Worm (Caenorhabditis elegans): ENCODE results near the gene K10D11.5.

Gene K10D11.5

ce11 chrIV:12995886-12996285 is 4.2 kb upstream of the K10D11.5 start, which contains the start of gene K10D11.7:
Gene K10D11.7, minus strand, starts transcription at chrIV:12995986.
- TF ChIP-seq aly-1 (tag; optimal IDR thresholded peaks at IDR 0.05) (no peak), B0310.2 (tag; optimal IDR thresholded peaks at IDR 0.05) (no peak), sea-1 (GFP tag; conservative IDR thresholded peaks at IDR 0.05) (no peak), pes-1 (GFP tag; IDR thresholded peaks at IDR 0.05) (no peak), ceh-13 (GFP tag; optimal IDR thresholded peaks at IDR 0.05) (no peak), flt-1 (GFP tag; IDR thresholded peaks at IDR 0.05) (no peak), ceh-36 (tag; optimal IDR thresholded peaks at IDR 0.05) (no peak)

- TF ChIP-seq tra-4 (tag; optimal IDR thresholded peaks at IDR 0.05) (no peak), ama-1 (optimal IDR thresholded peaks at IDR 0.05) (no peak), scrt-1 (GFP tag; IDR thresholded peaks at IDR 0.05) (no peak), ceh-13 (GFP tag; optimal IDR thresholded peaks at IDR 0.05) (no peak), F13C5.2 (tag; optimal IDR thresholded peaks at IDR 0.05) (no peak), pes-1 (GFP tag; IDR thresholded peaks at IDR 0.05) (no peak), hmg-4 (GFP tag; optimal IDR thresholded peaks at IDR 0.05) (no peak), hnd-1 (tag; optimal IDR thresholded peaks at IDR 0.05) (no peak), flt-1 (GFP tag; IDR thresholded peaks at IDR 0.05) (no peak), sea-1 (GFP tag; conservative IDR thresholded peaks at IDR 0.05) (no peak), ceh-36 (tag; optimal IDR thresholded peaks at IDR 0.05) (no peak), aly-1 (tag; optimal IDR thresholded peaks at IDR 0.05) (no peak), ets-7 (tag; optimal IDR thresholded peaks at IDR 0.05) (no peak), tbx-37 (GFP tag; conservative IDR thresholded peaks at IDR 0.05) (no peak), B0310.2 (tag; optimal IDR thresholded peaks at IDR 0.05) (no peak), tbx-11 (GFP tag; IDR thresholded peaks at IDR 0.05) (no peak), hmbx-1 (tag; optimal IDR thresholded peaks at IDR 0.05) (no peak)
These were observed 2.7 kb upstream of the K10D11.5 start, which contains the start of gene K10D11.4 for ce11 chrIV:12994376-12994775. Gene K10D11.4, minus strand, starts transcription at chrIV:12994476.

DNA sequence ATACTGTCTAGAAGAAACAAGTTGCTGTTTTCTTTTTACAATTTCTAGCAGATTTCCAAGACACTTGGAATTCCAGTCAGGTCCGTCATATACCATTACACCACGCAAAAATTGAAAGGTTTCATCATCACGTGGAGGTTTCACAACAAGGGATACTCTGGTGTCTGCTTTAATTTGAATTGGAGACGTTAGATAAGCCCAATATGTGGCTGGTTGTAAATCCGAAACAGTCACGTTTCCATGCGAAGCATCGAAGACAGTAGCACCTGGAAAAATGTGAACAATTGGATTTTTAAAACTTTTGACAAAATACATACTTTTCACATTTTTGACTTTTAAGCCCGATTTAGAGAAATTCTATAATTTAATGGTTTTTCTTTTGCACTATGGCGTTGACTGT is 1.0 kb downstream of the K10D11.5 start:
- TF ChIP-seq ets-7 (tag; optimal IDR thresholded peaks at IDR 0.05): no peak
- no peak for TF ChIP-seq scrt-1 (GFP tag; IDR thresholded peaks at IDR 0.05)
- no peak for TF ChIP-seq tra-4 (tag; optimal IDR thresholded peaks at IDR 0.05)
- no peak for TF ChIP-seq hmbx-1 (tag; optimal IDR thresholded peaks at IDR 0.05)
- TF ChIP-seq ceh-13 (GFP tag; optimal IDR thresholded peaks at IDR 0.05): no peak
- TF ChIP-seq B0310.2 (tag; optimal IDR thresholded peaks at IDR 0.05): no peak
- TF ChIP-seq F13C5.2 (tag; optimal IDR thresholded peaks at IDR 0.05): no peak
- no peak for TF ChIP-seq tbx-11 (GFP tag; IDR thresholded peaks at IDR 0.05)
- TF ChIP-seq flt-1 (GFP tag; IDR thresholded peaks at IDR 0.05): no peak
- no peak for TF ChIP-seq hnd-1 (tag; optimal IDR thresholded peaks at IDR 0.05)
- no peak for TF ChIP-seq ama-1 (optimal IDR thresholded peaks at IDR 0.05)
- TF ChIP-seq aly-1 (tag; optimal IDR thresholded peaks at IDR 0.05): no peak
- TF ChIP-seq hmg-4 (GFP tag; optimal IDR thresholded peaks at IDR 0.05): no peak
- no peak for TF ChIP-seq pes-1 (GFP tag; IDR thresholded peaks at IDR 0.05)
- no peak for TF ChIP-seq tbx-37 (GFP tag; conservative IDR thresholded peaks at IDR 0.05)
- TF ChIP-seq ceh-36 (tag; optimal IDR thresholded peaks at IDR 0.05): no peak

- TF ChIP-seq scrt-1 (GFP tag; IDR thresholded peaks at IDR 0.05) (no peak), flt-1 (GFP tag; IDR thresholded peaks at IDR 0.05) (no peak), hnd-1 (tag; optimal IDR thresholded peaks at IDR 0.05) (no peak), pes-1 (GFP tag; IDR thresholded peaks at IDR 0.05) (no peak), ceh-36 (tag; optimal IDR thresholded peaks at IDR 0.05) (no peak), hmbx-1 (tag; optimal IDR thresholded peaks at IDR 0.05) (no peak), tbx-11 (GFP tag; IDR thresholded peaks at IDR 0.05) (no peak), ama-1 (optimal IDR thresholded peaks at IDR 0.05) (no peak), sea-1 (GFP tag; conservative IDR thresholded peaks at IDR 0.05) (no peak), aly-1 (tag; optimal IDR thresholded peaks at IDR 0.05) (no peak), B0310.2 (tag; optimal IDR thresholded peaks at IDR 0.05) (no peak), hmg-4 (GFP tag; optimal IDR thresholded peaks at IDR 0.05) (no peak), tbx-37 (GFP tag; conservative IDR thresholded peaks at IDR 0.05) (no peak), F13C5.2 (tag; optimal IDR thresholded peaks at IDR 0.05) (no peak), ets-7 (tag; optimal IDR thresholded peaks at IDR 0.05) (no peak), ceh-13 (GFP tag; optimal IDR thresholded peaks at IDR 0.05) (no peak), tra-4 (tag; optimal IDR thresholded peaks at IDR 0.05) (no peak)
These were observed 2.3 kb downstream of the K10D11.5 start, which contains the start of gene K10D11.6 for ce11 chrIV:12989355-12989754. Gene K10D11.6, minus strand, starts transcription at chrIV:12989455.

- TF ChIP-seq ets-7 (tag; optimal IDR thresholded peaks at IDR 0.05) (no peak), sea-1 (GFP tag; conservative IDR thresholded peaks at IDR 0.05) (no peak), F13C5.2 (tag; optimal IDR thresholded peaks at IDR 0.05) (no peak), B0310.2 (tag; optimal IDR thresholded peaks at IDR 0.05) (no peak), tbx-37 (GFP tag; conservative IDR thresholded peaks at IDR 0.05) (no peak), hnd-1 (tag; optimal IDR thresholded peaks at IDR 0.05) (no peak), hmbx-1 (tag; optimal IDR thresholded peaks at IDR 0.05) (no peak), pes-1 (GFP tag; IDR thresholded peaks at IDR 0.05) (no peak)
These were observed 5.7 kb downstream of the K10D11.5 start, which contains the start of gene K10D11.3 for ce11 chrIV:12985961-12986360. Gene K10D11.3, minus strand, starts transcription at chrIV:12986134.

- TF ChIP-seq ets-7 (tag; optimal IDR thresholded peaks at IDR 0.05): no peak
- no peak for TF ChIP-seq tra-4 (tag; optimal IDR thresholded peaks at IDR 0.05)
- no peak for TF ChIP-seq scrt-1 (GFP tag; IDR thresholded peaks at IDR 0.05)
- TF ChIP-seq aly-1 (tag; optimal IDR thresholded peaks at IDR 0.05): no peak
- TF ChIP-seq ceh-36 (tag; optimal IDR thresholded peaks at IDR 0.05): no peak
- TF ChIP-seq pes-1 (GFP tag; IDR thresholded peaks at IDR 0.05): no peak
- TF ChIP-seq B0310.2 (tag; optimal IDR thresholded peaks at IDR 0.05): no peak
- no peak for TF ChIP-seq hmbx-1 (tag; optimal IDR thresholded peaks at IDR 0.05)
- no peak for TF ChIP-seq ama-1 (optimal IDR thresholded peaks at IDR 0.05)
- TF ChIP-seq flt-1 (GFP tag; IDR thresholded peaks at IDR 0.05): no peak
These were observed 13.2 kb downstream of the K10D11.5 start, which contains the start of gene K10D11.2 for ce11 chrIV:12978307-12979036. Gene K10D11.2, plus strand, starts transcription at chrIV:12978986.

ce11 chrIV:12977650-12978049 is 14.0 kb downstream of the K10D11.5 start:
- TF ChIP-seq tbx-37 (GFP tag; conservative IDR thresholded peaks at IDR 0.05) (no peak), hnd-1 (tag; optimal IDR thresholded peaks at IDR 0.05) (no peak)
